Worm (Caenorhabditis elegans): ENCODE data around the gene fbxa-83.

The fbxa-83 gene

ce11 chrIV:14326694-14327298 lies 613 bp upstream of the fbxa-83 start (continued):
- TF ChIP-seq madf-5 (GFP tag; IDR thresholded peaks at IDR 0.05): no peak
- TF ChIP-seq lim-7 (GFP tag; IDR thresholded peaks at IDR 0.05): no peak
- TF ChIP-seq lin-15B (tag; optimal IDR thresholded peaks at IDR 0.05): no peak
- peak; percentile 63 for TF ChIP-seq spr-3 (GFP tag; optimal IDR thresholded peaks at IDR 0.05)
- no peak for TF ChIP-seq daf-12 (tag; optimal IDR thresholded peaks at IDR 0.05)
- peak; percentile 89 for TF ChIP-seq snpc-4 (tag; optimal IDR thresholded peaks at IDR 0.05)
- TF ChIP-seq daf-19 (GFP tag; conservative IDR thresholded peaks at IDR 0.05): 0 out of 2 replicates have a peak, but pooled peaks have one; percentile 73
- TF ChIP-seq R02D3.7 (tag; optimal IDR thresholded peaks at IDR 0.05): no peak
- TF ChIP-seq zip-2 (tag; optimal IDR thresholded peaks at IDR 0.05): no peak
- peak; percentile 21 for TF ChIP-seq nhr-111 (GFP tag; optimal IDR thresholded peaks at IDR 0.05)
- no peak for TF ChIP-seq nhr-77 (tag; optimal IDR thresholded peaks at IDR 0.05)
- TF ChIP-seq skn-1 (tag; optimal IDR thresholded peaks at IDR 0.05): no peak
- TF ChIP-seq daf-16 (GFP tag; optimal IDR thresholded peaks at IDR 0.05): peak; percentile 75 to 81
- TF ChIP-seq daf-16 (tag; optimal IDR thresholded peaks at IDR 0.05): peak; percentile 67
- TF ChIP-seq dpl-1 (GFP tag; optimal IDR thresholded peaks at IDR 0.05): peak; percentile 32
- no peak for TF ChIP-seq ztf-11 (tag; optimal IDR thresholded peaks at IDR 0.05)
- TF ChIP-seq hlh-11 (tag; optimal IDR thresholded peaks at IDR 0.05): peak; percentile 96
- peak; percentile 89 for TF ChIP-seq dmd-6 (GFP tag; IDR thresholded peaks at IDR 0.05)
- no peak for TF ChIP-seq daf-8 (GFP tag; IDR thresholded peaks at IDR 0.05)
- TF ChIP-seq mep-1 (tag; optimal IDR thresholded peaks at IDR 0.05): no peak
- TF ChIP-seq set-16 (GFP tag; IDR thresholded peaks at IDR 0.05): no peak; the same call in 1 of the 2 replicates
- TF ChIP-seq ama-1 (optimal IDR thresholded peaks at IDR 0.05): no peak
- TF ChIP-seq unc-62 (GFP tag; optimal IDR thresholded peaks at IDR 0.05 in 1 of 2): peak in 1 of 2 experiments; percentile 41
- TF ChIP-seq unc-62 (tag; optimal IDR thresholded peaks at IDR 0.05): no peak
- peak; percentile 85 for TF ChIP-seq duxl-1 (tag; optimal IDR thresholded peaks at IDR 0.05; ENCODE audit: poor library complexity)
- no peak for TF ChIP-seq fos-1 (tag; optimal IDR thresholded peaks at IDR 0.05)
- no peak for TF ChIP-seq ctbp-1 (GFP tag; IDR thresholded peaks at IDR 0.05)
- peak; percentile 80 for TF ChIP-seq nhr-42 (GFP tag; IDR thresholded peaks at IDR 0.05)
- TF ChIP-seq mxl-2 (GFP tag; conservative IDR thresholded peaks at IDR 0.05): 0 out of 2 replicates have a peak, but pooled peaks have one; percentile 5
- TF ChIP-seq pqm-1 (tag; optimal IDR thresholded peaks at IDR 0.05): no peak
- no peak for TF ChIP-seq ceh-62 (tag; optimal IDR thresholded peaks at IDR 0.05)
- TF ChIP-seq unc-130 (GFP tag; optimal IDR thresholded peaks at IDR 0.05): peak; percentile 44
- no peak for TF ChIP-seq lsy-2 (tag; optimal IDR thresholded peaks at IDR 0.05)
- no peak for TF ChIP-seq nhr-10 (tag; optimal IDR thresholded peaks at IDR 0.05)
- no peak for TF ChIP-seq ceh-82 (tag; optimal IDR thresholded peaks at IDR 0.05)
- peak; percentile 53; the same call in 1 of the 2 replicates for TF ChIP-seq dmd-9 (GFP tag; IDR thresholded peaks at IDR 0.05)
- no peak for TF ChIP-seq nhr-76 (tag; optimal IDR thresholded peaks at IDR 0.05)
- TF ChIP-seq attf-4 (tag; optimal IDR thresholded peaks at IDR 0.05): no peak

ce11 chrIV:14321655-14322054 lies 4.5 kb downstream of the fbxa-83 start, which contains the start of gene fbxa-126:
TSS of gene fbxa-126 (minus strand) at chrIV:14321755.
- TF ChIP-seq nhr-111 (GFP tag; optimal IDR thresholded peaks at IDR 0.05): no peak
- no peak for TF ChIP-seq dmd-8 (GFP tag; IDR thresholded peaks at IDR 0.05)
- TF ChIP-seq nhr-77 (tag; optimal IDR thresholded peaks at IDR 0.05): no peak
- no peak for TF ChIP-seq vab-7 (GFP tag; IDR thresholded peaks at IDR 0.05)
- no peak for TF ChIP-seq skn-1 (tag; optimal IDR thresholded peaks at IDR 0.05)

- TF ChIP-seq dmd-9 (GFP tag; IDR thresholded peaks at IDR 0.05): no peak
- TF ChIP-seq nhr-111 (GFP tag; optimal IDR thresholded peaks at IDR 0.05): no peak
- TF ChIP-seq snpc-1.2 (GFP tag; IDR thresholded peaks at IDR 0.05): peak; percentile 59
- no peak for TF ChIP-seq hlh-11 (tag; optimal IDR thresholded peaks at IDR 0.05)
- no peak for TF ChIP-seq F26F4.8 (GFP tag; conservative IDR thresholded peaks at IDR 0.05)
- no peak for TF ChIP-seq hlh-30 (tag; optimal IDR thresholded peaks at IDR 0.05; ENCODE audit: insufficient read depth)
- TF ChIP-seq nhr-76 (tag; optimal IDR thresholded peaks at IDR 0.05): no peak
These were observed 8.1 kb downstream of the fbxa-83 start for ce11 chrIV:14318054-14318453.

All from whole organism, L4 larva.